Worm (Caenorhabditis elegans) whole organism, L3 larva: ENCODE data around the gene R10E11.5.

Experiments used
- R02D3.7 ChIP-seq: fragments of 150-350 bp; optimal IDR thresholded peaks from 2 replicates; lab custom pipeline; 2014; ENCODE audit warnings: missing biosample characterization, missing genetic modification characterization
- ZK546.5 ChIP-seq: sonication (generic microtip); optimal IDR thresholded peaks from 2 replicates; lab custom pipeline; 2017; ENCODE audit warnings: missing biosample characterization, missing genetic modification characterization
- aly-2 ChIP-seq: fragments of 150-350 bp; optimal IDR thresholded peaks from 2 replicates; lab custom pipeline; 2014; ENCODE audit warnings: missing biosample characterization, missing genetic modification characterization
- ama-1 ChIP-seq: fragments of 150-350 bp; optimal IDR thresholded peaks from 2 replicates; lab custom pipeline; 2018
- ceh-16 ChIP-seq: sonication (generic microtip); optimal IDR thresholded peaks from 2 replicates; lab custom pipeline; 2017; ENCODE audit warnings: missing biosample characterization, missing genetic modification characterization
- ceh-28 ChIP-seq: fragments of 150-350 bp; optimal IDR thresholded peaks from 2 replicates; lab custom pipeline; 2014; ENCODE audit warnings: missing biosample characterization, missing genetic modification reagents, missing genetic modification characterization
- ceh-9 ChIP-seq: sonication (generic microtip); optimal IDR thresholded peaks from 2 replicates; lab custom pipeline; 2018; ENCODE audit warnings: missing biosample characterization, missing genetic modification characterization
- daf-12 ChIP-seq: fragments of 150-350 bp; optimal IDR thresholded peaks from 2 replicates; lab custom pipeline; 2014; ENCODE audit warnings: missing biosample characterization, missing genetic modification reagents, missing genetic modification characterization
- egl-27 ChIP-seq: sonication (generic microtip); optimal IDR thresholded peaks from 4 replicates; lab custom pipeline; 2017; ENCODE audit warnings: missing biosample characterization, missing genetic modification reagents, missing genetic modification characterization
- egl-5 ChIP-seq: fragments of 150-350 bp; optimal IDR thresholded peaks from 2 replicates; lab custom pipeline; 2017; ENCODE audit warnings: missing biosample characterization, missing genetic modification reagents, missing genetic modification characterization, inconsistent platforms
- elt-1 ChIP-seq: fragments of 150-350 bp; optimal IDR thresholded peaks from 2 replicates; lab custom pipeline; 2014; ENCODE audit warnings: missing biosample characterization, missing genetic modification characterization
- elt-2 ChIP-seq: sonication (generic microtip); optimal IDR thresholded peaks from 2 replicates; lab custom pipeline; 2016; ENCODE audit warnings: missing genetic modification reagents, mild to moderate bottlenecking, missing genetic modification characterization, missing compliant biosample characterization
- elt-3 ChIP-seq, 3 experiments: fragments of 150-350 bp in 1 of 3; sonication (generic microtip) in 2 of 3; optimal IDR thresholded peaks; 2 replicates in 2 of 3; 4 replicates in 1 of 3; lab custom pipeline; 2014 to 2017; ENCODE audit warnings: missing biosample characterization in 3 of 3, missing genetic modification characterization in 3 of 3
- eor-1 ChIP-seq, 2 experiments: fragments of 150-350 bp; optimal IDR thresholded peaks; 2 replicates each; lab custom pipeline; 2014 to 2018; ENCODE audit warnings: missing biosample characterization in 2 of 2, missing genetic modification characterization in 2 of 2
- fkh-10 ChIP-seq: sonication (generic microtip); optimal IDR thresholded peaks from 2 replicates; lab custom pipeline; 2017; ENCODE audit warnings: missing biosample characterization, missing genetic modification reagents, missing genetic modification characterization
- fkh-2 ChIP-seq: fragments of 150-350 bp; optimal IDR thresholded peaks from 2 replicates; lab custom pipeline; 2014; ENCODE audit warnings: missing biosample characterization, missing genetic modification reagents, missing genetic modification characterization
- fos-1 ChIP-seq: fragments of 150-350 bp; optimal IDR thresholded peaks from 2 replicates; lab custom pipeline; 2014; ENCODE audit warnings: missing biosample characterization, missing genetic modification characterization
- hmg-11 ChIP-seq: sonication (generic microtip); optimal IDR thresholded peaks from 2 replicates; lab custom pipeline; 2016; ENCODE audit warnings: missing genetic modification characterization, missing compliant biosample characterization
- jun-1 ChIP-seq: fragments of 150-350 bp; optimal IDR thresholded peaks from 2 replicates; lab custom pipeline; 2014; ENCODE audit warnings: missing biosample characterization, missing genetic modification reagents, missing genetic modification characterization
- lin-15B ChIP-seq: fragments of 150-350 bp; optimal IDR thresholded peaks from 2 replicates; lab custom pipeline; 2014; ENCODE audit warnings: missing biosample characterization, missing genetic modification characterization
- lin-39 ChIP-seq: fragments of 150-350 bp; optimal IDR thresholded peaks from 2 replicates; lab custom pipeline; 2018; ENCODE audit warnings: missing biosample characterization, missing genetic modification reagents, missing genetic modification characterization
- lsy-12 ChIP-seq: sonication (generic microtip); optimal IDR thresholded peaks from 2 replicates; lab custom pipeline; 2016; ENCODE audit warnings: mild to moderate bottlenecking, missing genetic modification characterization, missing compliant biosample characterization
- mdl-1 ChIP-seq: fragments of 150-350 bp; optimal IDR thresholded peaks from 2 replicates; lab custom pipeline; 2014; ENCODE audit warnings: missing biosample characterization, missing genetic modification characterization
- mml-1 ChIP-seq: fragments of 150-350 bp; sonication (generic microtip); optimal IDR thresholded peaks from 3 replicates; lab custom pipeline; 2014; ENCODE audit warnings: missing biosample characterization, missing genetic modification characterization
- nfya-1 ChIP-seq: sonication (generic microtip); optimal IDR thresholded peaks from 2 replicates; lab custom pipeline; 2017; ENCODE audit warnings: missing genetic modification characterization, mild to moderate bottlenecking, missing compliant biosample characterization, antibody characterized with exemption, moderate library complexity; ENCODE audit not compliant: insufficient read depth
- nhr-11 ChIP-seq: fragments of 150-350 bp; optimal IDR thresholded peaks from 2 replicates; lab custom pipeline; 2014; ENCODE audit warnings: missing biosample characterization, missing genetic modification characterization
- nhr-12 ChIP-seq: fragments of 150-350 bp; optimal IDR thresholded peaks from 2 replicates; lab custom pipeline; 2014; ENCODE audit warnings: missing biosample characterization, missing genetic modification characterization
- nhr-23 ChIP-seq: fragments of 150-350 bp; optimal IDR thresholded peaks from 2 replicates; lab custom pipeline; 2014; ENCODE audit warnings: missing biosample characterization, missing genetic modification reagents, missing genetic modification characterization
- nhr-237 ChIP-seq: fragments of 150-350 bp; optimal IDR thresholded peaks from 2 replicates; lab custom pipeline; 2014; ENCODE audit warnings: missing biosample characterization, missing genetic modification characterization
- nhr-25 ChIP-seq: sonication (generic microtip); optimal IDR thresholded peaks from 2 replicates; lab custom pipeline; 2017; ENCODE audit warnings: missing biosample characterization, missing genetic modification characterization
- nhr-28 ChIP-seq: fragments of 150-350 bp; optimal IDR thresholded peaks from 2 replicates; lab custom pipeline; 2014; ENCODE audit warnings: missing biosample characterization, missing genetic modification characterization
- nhr-43 ChIP-seq: sonication (generic microtip); optimal IDR thresholded peaks from 2 replicates; lab custom pipeline; 2016; ENCODE audit warnings: mild to moderate bottlenecking, missing genetic modification characterization, missing compliant biosample characterization; ENCODE audit not compliant: poor library complexity, severe bottlenecking
- nhr-67 ChIP-seq: fragments of 150-350 bp; optimal IDR thresholded peaks from 2 replicates; lab custom pipeline; 2014; ENCODE audit warnings: missing biosample characterization, missing genetic modification characterization
- nhr-76 ChIP-seq: fragments of 150-350 bp; sonication (generic microtip); optimal IDR thresholded peaks from 5 replicates; lab custom pipeline; 2014; ENCODE audit warnings: missing biosample characterization, missing genetic modification characterization
- nhr-77 ChIP-seq: fragments of 150-350 bp; optimal IDR thresholded peaks from 2 replicates; lab custom pipeline; 2014; ENCODE audit warnings: missing biosample characterization, missing genetic modification characterization
- pha-4 ChIP-seq: fragments of 150-350 bp; optimal IDR thresholded peaks from 2 replicates; lab custom pipeline; 2014; ENCODE audit warnings: missing biosample characterization, missing genetic modification reagents, missing genetic modification characterization
- pqm-1 ChIP-seq: fragments of 150-350 bp; optimal IDR thresholded peaks from 2 replicates; lab custom pipeline; 2017; ENCODE audit warnings: missing biosample characterization, missing genetic modification characterization, inconsistent platforms
- sea-2 ChIP-seq: fragments of 150-350 bp; sonication (generic microtip); optimal IDR thresholded peaks from 4 replicates; lab custom pipeline; 2014; ENCODE audit warnings: missing biosample characterization, missing genetic modification reagents, missing genetic modification characterization
- skn-1 ChIP-seq: fragments of 150-350 bp; optimal IDR thresholded peaks from 2 replicates; lab custom pipeline; 2014; ENCODE audit warnings: missing biosample characterization, missing genetic modification characterization
- snpc-4 ChIP-seq: fragments of 150-350 bp; optimal IDR thresholded peaks from 2 replicates; lab custom pipeline; 2014; ENCODE audit warnings: missing biosample characterization, missing genetic modification characterization
- tbx-2 ChIP-seq: sonication (generic microtip); optimal IDR thresholded peaks from 2 replicates; lab custom pipeline; 2016; ENCODE audit warnings: mild to moderate bottlenecking, missing genetic modification characterization, missing compliant biosample characterization
- unc-39 ChIP-seq: sonication (generic microtip); optimal IDR thresholded peaks from 4 replicates; lab custom pipeline; 2017; ENCODE audit warnings: missing biosample characterization, missing genetic modification characterization
- unc-62 ChIP-seq: fragments of 150-350 bp; sonication (generic microtip); optimal IDR thresholded peaks from 4 replicates; lab custom pipeline; 2014; ENCODE audit warnings: missing biosample characterization, missing genetic modification reagents, missing genetic modification characterization
- ztf-11 ChIP-seq: fragments of 150-350 bp; optimal IDR thresholded peaks from 2 replicates; lab custom pipeline; 2014; ENCODE audit warnings: missing biosample characterization, missing genetic modification characterization
- ztf-4 ChIP-seq: fragments of 150-350 bp; optimal IDR thresholded peaks from 2 replicates; lab custom pipeline; 2014; ENCODE audit warnings: missing biosample characterization, missing genetic modification characterization

The R10E11.5 gene

DNA sequence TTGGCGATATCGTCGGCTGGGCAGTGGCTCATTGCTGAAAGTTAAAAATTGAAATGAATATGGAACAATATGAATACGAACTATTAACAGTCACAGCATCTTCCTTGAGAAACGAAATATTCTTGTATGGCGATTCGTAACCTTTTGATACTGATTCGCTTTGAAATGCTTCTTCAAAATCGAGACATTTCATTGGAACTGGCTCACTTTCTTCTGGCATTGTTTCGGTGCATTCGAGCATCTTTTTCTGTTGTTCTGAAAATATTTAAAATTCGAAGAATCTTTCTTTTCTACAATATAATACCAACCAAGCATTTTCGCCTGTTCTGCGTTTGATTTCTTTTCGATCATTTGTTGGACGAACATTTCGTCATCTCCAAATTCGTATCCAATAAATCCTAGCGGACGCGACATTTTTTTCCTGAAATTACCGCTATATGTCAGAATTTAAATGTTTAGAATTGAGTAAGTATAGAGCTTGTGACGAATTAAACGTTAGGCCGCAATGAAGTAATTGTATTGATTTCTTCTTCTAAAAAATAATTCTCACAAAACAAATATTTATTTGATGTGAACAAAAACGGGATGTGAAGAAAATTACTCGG, 35.0 kb upstream of the R10E11.5 start, which contains the start of gene lin-52:
Gene lin-52, minus strand, starts transcription at position 421 of the 605 bp plus-strand sequence.
- TF ChIP-seq nhr-43 (tag; lab: Kevin White, UChicago) (peak; percentile 15), elt-2 (tag; lab: Kevin White, UChicago) (peak; percentile 7), pha-4 (tag; lab: Kevin White, UChicago) (peak; percentile 31), ama-1 (peak; percentile 82), nhr-28 (tag; lab: Kevin White, UChicago) (no peak)

DNA sequence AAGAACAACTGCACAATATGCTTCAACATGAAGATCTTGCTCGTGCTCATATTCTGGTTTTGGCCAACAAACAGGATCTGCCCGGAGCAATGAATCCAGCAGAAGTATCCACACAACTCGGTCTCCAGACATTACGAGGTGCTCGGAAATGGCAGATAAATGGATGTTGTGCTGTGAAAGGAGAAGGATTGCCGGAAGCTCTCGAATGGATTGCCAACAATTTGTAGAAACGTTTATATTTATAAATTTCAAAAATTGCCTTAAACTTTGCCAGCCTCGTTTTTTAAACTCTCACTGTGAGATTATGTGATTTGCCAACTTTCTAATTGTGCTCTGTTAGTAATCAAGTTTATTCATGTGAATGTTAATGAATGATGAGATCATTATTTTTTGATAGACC, 34.3 kb upstream of the R10E11.5 start:
- no peak for TF ChIP-seq fkh-2 (tag; lab: Kevin White, UChicago)
- TF ChIP-seq nhr-77 (tag; lab: Kevin White, UChicago), result no peak
- TF ChIP-seq aly-2 (tag; lab: Kevin White, UChicago), result no peak
- no peak for TF ChIP-seq nhr-25 (tag; lab: Kevin White, UChicago)
- TF ChIP-seq daf-12 (tag; lab: Kevin White, UChicago), result no peak

DNA sequence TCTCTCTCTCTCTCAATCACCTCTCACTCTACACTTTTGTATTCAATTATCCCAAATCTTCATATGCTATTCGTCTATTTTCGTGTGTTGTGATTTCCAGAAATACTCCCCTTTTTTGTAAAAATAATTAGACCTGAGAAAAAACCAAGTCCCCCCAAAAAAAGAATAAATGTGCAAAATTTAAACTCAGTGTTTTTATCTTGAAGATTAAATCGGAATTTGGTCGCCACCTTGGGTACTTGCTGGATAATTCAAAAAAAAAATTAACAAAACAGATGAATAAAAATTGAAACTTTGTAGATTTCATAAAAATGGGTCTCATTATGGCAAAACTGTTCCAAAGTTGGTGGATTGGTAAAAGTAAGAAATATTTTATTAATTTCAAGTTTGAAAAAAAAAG, 33.5 kb upstream of the R10E11.5 start, which contains the start of gene arl-5:
Gene arl-5, plus strand, starts transcription at position 301 of the 400 bp plus-strand sequence.
- TF ChIP-seq egl-27, result no peak
- no peak for TF ChIP-seq snpc-4 (tag; lab: Kevin White, UChicago)
- TF ChIP-seq ceh-28 (tag; lab: Kevin White, UChicago), result no peak
- TF ChIP-seq fkh-10, result no peak
- TF ChIP-seq lsy-12 (tag; lab: Kevin White, UChicago), result no peak

DNA sequence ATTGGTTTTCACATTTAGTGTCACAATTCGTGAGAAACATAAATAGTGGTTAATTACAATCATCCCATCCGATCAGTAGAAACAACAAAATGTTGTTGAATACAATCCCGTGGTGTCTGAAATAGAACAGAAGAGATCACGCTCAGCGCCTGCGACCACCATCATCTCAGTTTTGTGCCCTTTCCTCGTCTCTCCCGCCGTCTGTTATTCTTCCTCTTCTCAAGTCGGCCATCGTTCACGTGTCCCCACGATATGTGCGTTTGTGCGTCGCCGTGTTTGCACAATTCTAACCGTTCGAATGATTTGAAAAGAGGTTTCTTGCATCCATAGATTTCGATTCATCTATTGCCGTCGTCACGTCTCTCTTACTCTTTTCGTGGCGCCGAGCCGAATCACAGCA, 29.3 kb upstream of the R10E11.5 start, which contains the start of gene panl-3:
Gene panl-3, plus strand, starts transcription at position 294 of the 400 bp plus-strand sequence.
- TF ChIP-seq nhr-43 (tag; lab: Kevin White, UChicago), result peak; percentile 14
- peak; percentile 56 for TF ChIP-seq lin-15B (tag; lab: Kevin White, UChicago)
- TF ChIP-seq snpc-4 (tag; lab: Kevin White, UChicago), result peak; percentile 20
- TF ChIP-seq nhr-77 (tag; lab: Kevin White, UChicago), result no peak
- TF ChIP-seq egl-5 (tag; lab: Kevin White, UChicago), result peak; percentile 78
- TF ChIP-seq ceh-16 (tag; lab: Kevin White, UChicago), result no peak
- TF ChIP-seq jun-1 (tag; lab: Kevin White, UChicago), result no peak
- no peak for TF ChIP-seq nhr-237 (tag; lab: Kevin White, UChicago)
- no peak for TF ChIP-seq elt-3 (tag; optimal IDR thresholded peaks at IDR 0.05; lab: Kevin White, UChicago)
- TF ChIP-seq nhr-28 (tag; lab: Kevin White, UChicago), result no peak
- TF ChIP-seq elt-2 (tag; lab: Kevin White, UChicago), result peak; percentile 26
- no peak for TF ChIP-seq eor-1 (tag; optimal IDR thresholded peaks at IDR 0.05; lab: Kevin White, UChicago)
- no peak for TF ChIP-seq unc-62
- no peak for TF ChIP-seq nhr-12 (tag; lab: Kevin White, UChicago)
- TF ChIP-seq ztf-11, result no peak
- no peak for TF ChIP-seq nhr-67
- no peak for TF ChIP-seq ceh-9 (tag; lab: Kevin White, UChicago)
- no peak for TF ChIP-seq aly-2 (tag; lab: Kevin White, UChicago)
- no peak for TF ChIP-seq fos-1 (tag; lab: Kevin White, UChicago)
- no peak for TF ChIP-seq ceh-28 (tag; lab: Kevin White, UChicago)
- TF ChIP-seq nhr-25 (tag; lab: Kevin White, UChicago), result peak; percentile 79
- TF ChIP-seq sea-2, result no peak
- no peak for TF ChIP-seq fkh-2 (tag; lab: Kevin White, UChicago)
- peak; percentile 36 for TF ChIP-seq mdl-1 (tag; lab: Kevin White, UChicago)
- TF ChIP-seq lin-39 (tag; lab: Kevin White, UChicago), result peak; percentile 75
- no peak for TF ChIP-seq egl-27
- TF ChIP-seq elt-1 (tag; lab: Kevin White, UChicago), result peak; percentile 27
- peak; percentile 68 for TF ChIP-seq nhr-23 (tag; lab: Kevin White, UChicago)
- no peak for TF ChIP-seq daf-12 (tag; lab: Kevin White, UChicago)
- peak; percentile 54 for TF ChIP-seq hmg-11 (tag; lab: Kevin White, UChicago)
- TF ChIP-seq R02D3.7 (tag; lab: Kevin White, UChicago), result no peak
- peak; percentile 54 for TF ChIP-seq lsy-12 (tag; lab: Kevin White, UChicago)
- TF ChIP-seq pqm-1, result no peak
- TF ChIP-seq fkh-10, result no peak
- TF ChIP-seq nfya-1 (tag; lab: Kevin White, UChicago), result peak; percentile 74
- TF ChIP-seq nhr-76 (tag; lab: Kevin White, UChicago), result no peak
- no peak for TF ChIP-seq tbx-2 (tag; lab: Kevin White, UChicago)
- no peak for TF ChIP-seq skn-1 (tag; lab: Kevin White, UChicago)
- peak; percentile 60 for TF ChIP-seq ama-1
- TF ChIP-seq nhr-11 (tag; lab: Kevin White, UChicago), result no peak
- no peak for TF ChIP-seq unc-39 (tag; lab: Kevin White, UChicago)
- peak; percentile 47 for TF ChIP-seq mml-1 (tag; lab: Kevin White, UChicago)
- no peak for TF ChIP-seq ZK546.5 (tag; lab: Kevin White, UChicago)
- no peak for TF ChIP-seq ztf-4 (tag; lab: Kevin White, UChicago)
